Fruit fly (Drosophila melanogaster) ovary, adult (tissue): ENCODE results near the gene amrt.
A peak's percentile ranks its signal among the peaks of the same experiment; 100 is the strongest.

ENCODE experiments used
- CG17801 ChIP-seq: fragments of 200-800 bp; optimal IDR thresholded peaks from 2 replicates; lab custom pipeline; 2019; ENCODE audit warnings: missing biosample characterization, mild to moderate bottlenecking, missing genetic modification characterization, moderate library complexity; ENCODE audit not compliant: partially characterized antibody

amrt gene

DNA sequence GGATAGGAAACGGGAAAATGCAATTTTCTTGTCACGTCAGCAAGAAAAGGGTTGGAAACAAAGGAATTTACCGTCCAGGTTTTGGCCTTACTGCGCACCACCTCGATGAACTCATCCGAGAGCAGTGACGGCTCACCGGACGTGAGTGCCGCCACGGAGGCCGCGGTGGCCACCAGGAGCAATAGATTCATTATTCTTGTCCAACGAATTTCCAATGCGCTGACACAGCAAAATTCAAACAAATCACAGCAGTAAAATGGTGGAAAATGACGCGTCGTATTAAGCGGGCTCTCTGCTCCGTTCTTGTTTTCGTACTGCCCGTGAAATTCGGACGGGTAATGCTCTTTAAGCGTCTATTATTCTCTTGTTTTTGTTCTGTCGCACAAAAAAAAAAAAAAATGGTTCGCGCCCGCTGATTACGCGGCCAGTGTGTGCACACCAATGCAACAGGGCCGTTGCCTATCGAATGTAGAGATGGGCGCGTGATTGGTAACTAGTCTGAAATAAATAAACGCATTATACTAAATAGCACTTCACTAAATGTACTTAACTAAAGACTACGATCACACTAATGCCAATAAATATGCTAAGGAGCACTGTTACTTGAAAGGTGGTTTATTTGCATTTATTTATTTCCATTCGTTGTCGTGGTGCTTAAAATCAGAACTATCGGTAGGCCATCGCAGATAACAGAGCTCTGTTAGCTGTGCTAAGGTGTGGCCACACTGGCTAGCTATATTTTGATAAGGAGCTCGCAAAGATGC lies at the start of gene amrt, which contains the start of gene CtsB:
Gene amrt, plus strand, starts transcription at position 721 of the 764 bp plus-strand sequence.
Gene CtsB, minus strand, starts transcription at position 432 of the 764 bp plus-strand sequence.
- peak; percentile 88 for TF ChIP-seq CG17801

DNA sequence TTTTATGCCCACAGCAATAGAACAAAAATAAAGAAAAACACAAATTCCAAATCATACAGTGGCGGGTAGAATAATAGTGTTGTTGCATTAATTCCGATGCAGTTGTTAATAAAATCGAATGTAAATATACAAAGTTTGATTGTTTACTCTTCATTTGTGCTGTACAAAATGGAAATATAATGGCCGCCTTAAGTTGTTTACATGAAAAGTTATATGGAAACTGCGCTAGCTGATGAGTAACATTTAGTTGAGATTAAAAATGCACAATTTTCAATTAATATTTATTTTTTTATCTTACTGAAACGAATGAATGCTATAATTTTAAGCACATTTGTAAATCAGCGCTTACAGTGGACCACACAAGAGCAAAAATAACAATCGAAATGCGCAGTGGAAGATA lies 47.4 kb upstream of the amrt start:
- TF ChIP-seq CG17801 = peak; percentile 82

DNA sequence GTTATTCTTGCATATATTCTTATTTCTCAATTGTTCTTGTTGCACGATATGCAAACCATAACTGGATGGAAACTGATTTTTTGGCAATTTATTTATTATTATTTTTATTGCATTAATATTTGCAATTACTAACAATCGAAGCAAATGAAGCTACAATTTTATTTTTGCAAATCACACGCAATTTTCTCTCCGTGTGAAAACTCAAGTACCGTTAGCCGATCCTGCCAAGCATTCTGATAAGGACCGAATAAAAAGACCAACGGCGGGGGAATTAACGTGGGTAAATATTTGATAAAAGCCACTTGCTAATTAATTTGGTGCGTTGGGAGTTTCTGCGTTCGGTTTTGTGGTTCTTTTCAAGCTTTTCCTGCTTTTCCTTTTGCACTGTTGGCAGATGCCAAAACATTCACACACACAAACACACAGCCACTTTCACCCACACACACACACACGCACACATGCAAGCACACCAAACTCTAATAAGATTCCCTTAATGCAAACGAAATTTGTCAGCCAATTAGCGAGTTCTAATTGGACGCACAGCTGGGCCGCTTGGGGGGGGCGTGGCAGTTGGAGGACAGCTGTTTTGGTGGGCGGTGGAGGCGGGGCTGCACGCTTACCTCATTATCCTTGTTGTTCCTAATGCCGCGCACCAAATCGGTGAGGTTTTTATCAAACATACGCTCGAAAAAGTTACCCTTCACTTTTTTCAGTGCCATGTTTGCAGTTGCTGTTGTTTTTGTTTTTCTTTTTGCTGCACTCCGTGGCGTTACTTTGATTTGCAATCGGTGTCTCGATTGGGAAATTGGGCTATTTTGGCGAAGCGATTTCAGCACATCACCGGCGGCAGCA lies 46.7 kb upstream of the amrt start:
- no peak for TF ChIP-seq CG17801

DNA sequence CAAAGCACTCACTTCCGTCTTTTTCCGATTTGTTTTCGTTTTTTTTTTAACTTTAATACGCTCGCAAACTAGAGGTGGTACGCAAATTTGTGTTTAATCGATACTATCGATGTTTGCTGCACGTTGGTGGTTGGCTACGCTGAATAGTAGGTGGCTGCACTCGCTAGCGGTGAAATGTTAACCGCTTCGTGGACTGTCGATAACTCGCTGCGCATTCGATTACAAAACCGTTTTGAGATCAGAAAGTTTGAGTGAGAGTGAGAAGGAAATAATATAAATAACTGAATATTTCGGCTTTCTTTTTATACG lies 46.1 kb upstream of the amrt start, which contains the start of gene g:
Gene g, minus strand, starts transcription at position 105 of the 309 bp plus-strand sequence.
- no peak for TF ChIP-seq CG17801

DNA sequence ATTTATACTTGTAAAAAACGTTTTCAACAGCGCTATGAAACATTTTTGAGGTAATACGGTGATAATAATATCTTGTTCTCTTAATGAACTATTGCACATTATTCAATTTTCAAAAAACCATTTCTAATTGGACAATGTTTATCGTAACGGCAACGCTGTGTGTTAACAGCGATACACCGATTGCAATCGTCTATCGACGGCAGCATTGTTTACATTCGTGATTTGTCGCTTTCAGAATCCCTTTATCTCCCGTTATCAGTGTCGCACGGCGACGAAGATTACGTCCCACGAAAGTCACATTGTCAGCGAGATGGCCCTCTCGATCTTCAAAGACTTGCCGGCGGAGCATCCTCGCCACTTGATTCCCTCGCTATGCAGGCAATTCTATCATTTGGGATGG lies 44.3 kb upstream of the amrt start, which contains the start of gene CG11134:
Gene CG11134, plus strand, starts transcription at position 4 of the 400 bp plus-strand sequence.
- no peak for TF ChIP-seq CG17801

DNA sequence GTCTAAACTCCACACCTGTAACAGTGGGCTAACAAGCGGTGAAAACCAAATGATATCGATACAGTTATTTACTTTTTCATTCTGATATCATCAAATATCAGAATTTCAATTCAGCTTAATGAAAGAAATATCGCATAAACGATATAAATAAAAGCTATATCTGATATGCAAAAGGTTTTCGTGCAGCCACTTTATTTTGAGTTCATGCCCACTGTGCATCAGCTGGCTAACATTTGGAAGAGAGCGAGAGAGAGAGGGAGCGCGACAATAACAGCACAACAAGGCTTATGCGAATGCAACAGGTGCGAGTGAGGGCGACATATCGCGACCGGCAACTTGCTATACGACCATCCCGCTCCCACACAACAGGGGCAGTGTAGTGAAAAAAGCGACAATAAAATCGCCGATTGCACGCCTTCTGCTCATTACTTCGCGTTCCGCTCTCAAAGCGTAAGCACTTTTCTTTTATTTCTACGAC lies 42.8 kb upstream of the amrt start, which contains the start of gene CG11151:
Gene CG11151, plus strand, starts transcription at position 334 of the 478 bp plus-strand sequence.
- TF ChIP-seq CG17801 = peak; percentile 98

DNA sequence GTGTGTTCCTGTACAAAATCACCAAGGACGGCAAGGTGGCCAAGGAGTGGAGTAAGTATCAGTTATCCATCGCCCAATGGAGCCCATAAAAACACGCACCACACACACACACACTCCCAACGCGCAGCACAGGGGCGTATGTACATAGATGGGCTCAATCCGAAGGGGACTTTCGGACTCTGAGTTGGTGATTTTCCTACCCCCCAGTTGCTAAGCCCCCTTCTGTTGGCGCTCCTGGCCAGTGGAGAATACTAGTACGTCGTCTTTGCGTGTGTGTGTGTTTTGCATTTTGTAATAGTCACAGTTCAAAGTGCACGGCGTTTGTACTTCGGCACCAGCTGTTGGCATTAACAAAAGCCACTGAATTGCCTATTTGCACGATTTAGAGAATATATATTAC lies 42.2 kb upstream of the amrt start:
- peak; percentile 87 for TF ChIP-seq CG17801

DNA sequence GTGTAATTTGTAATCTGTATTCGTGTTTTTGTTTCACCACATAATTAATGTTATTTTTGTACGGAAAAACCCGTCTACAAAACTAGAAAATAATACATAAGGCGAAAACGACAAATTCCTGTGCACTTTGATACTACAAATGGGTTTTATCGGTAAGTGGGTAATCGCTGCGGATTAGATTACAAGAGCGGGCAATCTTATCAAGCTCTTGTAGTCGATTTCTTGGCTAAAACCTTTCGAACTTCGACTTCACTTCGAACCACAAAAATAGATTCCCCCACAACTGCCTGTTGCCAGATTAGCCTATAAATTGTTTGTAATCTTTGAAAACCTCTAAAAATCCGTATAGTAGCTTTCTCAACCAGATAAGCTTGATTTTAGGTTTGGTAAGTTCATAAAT lies 41.3 kb upstream of the amrt start:
- TF ChIP-seq CG17801 = no peak

DNA sequence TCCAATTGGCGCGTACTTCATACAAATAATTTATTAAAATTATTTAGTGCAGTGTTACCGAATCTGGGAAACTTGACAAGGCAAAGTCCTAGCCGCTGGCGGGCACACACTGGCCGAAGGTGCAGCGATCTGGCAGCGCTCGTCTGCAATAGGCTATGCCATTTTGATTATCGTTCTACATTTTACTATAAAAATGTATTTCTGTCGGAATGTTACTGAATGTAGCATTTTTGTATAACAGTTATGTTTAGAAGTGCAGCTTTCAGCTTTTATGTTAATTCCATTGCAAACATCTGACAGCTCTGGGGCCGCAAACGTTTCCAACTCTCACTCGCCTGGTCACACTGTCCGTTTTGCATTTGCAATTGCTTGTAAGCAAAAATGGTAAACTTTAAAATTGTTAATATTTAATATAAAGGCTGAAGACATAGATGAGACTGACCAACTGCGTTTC lies 37.6 kb upstream of the amrt start, which contains the start of gene Grip91:
Gene Grip91, minus strand, starts transcription at position 85 of the 454 bp plus-strand sequence.
- TF ChIP-seq CG17801 = peak; percentile 11

DNA sequence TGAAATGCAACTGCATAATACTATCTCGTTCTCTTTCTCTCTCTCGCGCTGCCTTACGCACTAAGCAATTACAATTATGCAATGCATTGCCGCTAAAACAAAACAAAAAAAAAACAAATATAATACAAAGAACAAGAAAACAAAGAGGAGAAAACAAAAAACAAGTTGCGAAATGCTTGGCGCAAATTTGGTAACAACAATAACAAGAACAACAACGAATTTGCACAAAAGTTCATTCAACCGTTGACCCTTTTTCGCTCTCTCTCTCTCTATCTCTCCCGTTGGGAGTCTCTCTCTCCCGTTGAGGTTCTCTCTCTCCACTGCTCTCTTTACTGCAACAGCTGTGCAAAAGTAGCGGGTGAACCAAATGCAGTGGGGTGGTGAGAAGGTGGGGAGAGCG lies 35.2 kb upstream of the amrt start:
- no peak for TF ChIP-seq CG17801

DNA sequence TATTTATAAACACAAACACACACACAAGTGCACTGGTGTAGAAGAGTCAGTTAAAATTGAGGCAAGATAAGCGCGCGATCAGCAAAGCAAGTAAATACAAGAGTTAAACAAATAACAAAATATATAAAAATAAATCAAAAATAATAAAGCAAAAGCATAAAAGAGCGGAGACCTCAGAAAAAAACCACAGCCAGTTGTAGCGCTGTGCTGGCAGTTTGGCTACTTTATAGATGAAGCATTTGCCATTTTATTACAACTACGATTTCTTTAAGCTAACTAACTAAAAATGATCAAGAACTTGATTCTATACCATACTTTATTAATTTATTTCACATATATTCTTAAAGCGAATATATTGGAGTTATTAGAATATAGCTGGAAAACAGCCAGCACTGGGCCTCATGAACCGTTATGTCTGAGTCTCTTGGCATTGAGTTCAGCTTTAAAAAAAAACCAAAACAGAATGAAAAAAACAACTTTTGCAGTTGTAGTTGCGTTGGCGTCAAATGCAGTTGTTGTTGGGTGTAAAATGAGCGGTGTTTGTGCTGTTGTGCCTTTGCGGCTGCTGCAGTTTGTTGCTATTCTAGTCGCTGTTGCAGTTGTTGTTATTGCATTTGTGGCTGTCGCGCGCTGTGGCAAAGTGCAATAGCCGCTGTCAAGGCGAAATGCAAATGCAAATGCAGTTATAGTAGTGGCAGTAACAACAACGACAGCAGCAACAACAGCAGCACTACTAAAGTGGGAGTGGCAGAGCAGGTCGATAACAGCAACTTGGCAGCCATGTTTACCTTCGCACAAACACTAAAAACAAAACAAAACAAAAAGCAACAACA lies 34.4 kb upstream of the amrt start:
- TF ChIP-seq CG17801 = peak; percentile 91

DNA sequence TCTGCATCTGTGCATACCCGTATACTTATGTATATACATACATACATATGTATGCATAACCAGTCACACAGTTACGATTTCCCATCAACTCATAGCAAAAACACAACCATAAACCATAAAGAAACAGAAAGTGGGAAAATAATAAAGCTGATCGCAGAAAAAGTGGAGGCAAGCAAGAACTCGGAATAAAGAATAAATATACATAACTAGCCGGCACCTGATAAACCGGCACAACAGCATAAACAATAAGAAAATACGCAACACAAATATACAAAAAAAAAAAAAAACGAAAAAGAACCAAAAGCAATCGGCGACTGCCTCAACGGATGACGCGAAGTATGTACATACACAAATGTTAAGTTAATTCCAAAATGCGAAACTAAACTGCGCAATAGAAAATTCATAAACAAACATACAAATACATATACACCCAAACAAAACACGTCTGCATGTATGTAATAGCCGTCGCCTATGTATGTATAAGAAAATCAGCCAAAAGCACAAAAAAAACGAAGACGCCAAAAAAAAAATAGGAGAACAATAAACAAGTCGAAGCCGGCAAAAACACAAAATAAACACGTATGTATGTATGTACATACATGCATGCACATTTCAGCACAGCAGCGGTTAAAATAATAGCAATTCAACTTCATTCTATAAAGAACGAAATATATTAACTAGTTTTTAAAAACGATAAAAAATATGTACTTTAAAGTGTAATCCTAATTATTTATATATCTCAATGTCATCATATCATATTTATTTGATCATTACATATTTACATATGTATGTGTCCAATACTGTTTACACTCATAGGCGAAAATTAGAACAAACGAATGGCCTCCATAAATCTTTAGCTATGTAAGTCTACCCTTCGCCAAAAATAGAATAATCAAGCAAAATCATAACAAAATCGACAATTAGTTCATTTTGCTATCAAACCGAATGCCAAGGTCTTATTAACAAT lies 33.1 kb upstream of the amrt start:
- peak; percentile 53 for TF ChIP-seq CG17801

DNA sequence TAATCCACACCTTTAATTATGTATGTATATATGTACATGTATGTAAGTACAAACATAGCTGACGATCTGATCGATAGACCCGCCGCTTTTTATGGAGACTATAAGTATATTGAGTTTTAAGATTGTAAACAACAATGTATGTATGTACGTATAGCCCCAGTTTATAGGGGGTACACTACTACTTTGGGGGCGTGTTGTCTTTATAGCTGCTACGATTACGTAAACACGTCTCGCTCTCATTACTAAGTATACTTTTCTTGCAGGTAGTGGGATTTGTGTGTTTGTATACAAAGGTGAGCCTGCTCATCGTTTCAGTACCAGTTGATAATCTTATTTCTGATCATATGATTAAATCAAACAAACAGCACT lies 32.4 kb upstream of the amrt start:
- TF ChIP-seq CG17801 = peak; percentile 5

DNA sequence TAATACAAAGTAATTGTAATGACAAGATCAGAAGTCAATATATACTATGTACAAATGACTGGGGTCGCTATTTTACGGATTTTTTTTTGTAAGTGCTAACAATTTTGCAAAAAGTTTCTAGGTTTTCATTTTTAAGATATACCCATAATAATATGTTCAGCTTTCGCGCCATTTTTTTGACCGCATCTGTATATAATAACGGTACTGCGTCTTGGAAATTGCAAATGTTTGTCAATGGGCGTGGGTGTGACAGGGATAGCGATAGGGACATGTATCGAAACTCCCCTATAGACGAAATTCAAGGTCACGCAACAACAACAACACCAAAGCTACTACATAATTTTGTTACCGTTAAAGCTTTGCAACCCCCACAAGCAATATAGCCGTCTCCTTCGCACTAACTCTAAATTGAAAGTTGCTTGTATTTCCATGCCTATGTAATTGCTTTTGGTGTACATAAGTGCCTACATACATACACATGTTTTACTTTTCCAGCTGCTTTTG lies 29.7 kb upstream of the amrt start:
- TF ChIP-seq CG17801 = no peak
